Worm (Caenorhabditis elegans) whole organism, L2 larva: Measurements from ENCODE around the gene cka-1.

Experiments
- aly-2 ChIP-seq: fragments of 150-350 bp; optimal IDR thresholded peaks from 2 replicates; lab custom pipeline; 2014; ENCODE audit warnings: missing biosample characterization, missing genetic modification characterization
- fos-1 ChIP-seq: fragments of 150-350 bp; optimal IDR thresholded peaks from 2 replicates; lab custom pipeline; 2014; ENCODE audit warnings: missing biosample characterization, missing genetic modification characterization
- gmeb-1 ChIP-seq: fragments of 150-350 bp; optimal IDR thresholded peaks from 2 replicates; lab custom pipeline; 2014; ENCODE audit warnings: missing biosample characterization, missing genetic modification characterization
- nhr-25 ChIP-seq: fragments of 150-350 bp; sonication (generic microtip); optimal IDR thresholded peaks from 3 replicates; lab custom pipeline; 2014; ENCODE audit warnings: missing biosample characterization, missing genetic modification characterization
- nhr-77 ChIP-seq: fragments of 150-350 bp; optimal IDR thresholded peaks from 2 replicates; lab custom pipeline; 2014; ENCODE audit warnings: missing biosample characterization, missing genetic modification characterization
- unc-62 ChIP-seq: fragments of 150-350 bp; optimal IDR thresholded peaks from 2 replicates; lab custom pipeline; 2014; ENCODE audit warnings: missing biosample characterization, missing genetic modification reagents, missing genetic modification characterization

DNA sequence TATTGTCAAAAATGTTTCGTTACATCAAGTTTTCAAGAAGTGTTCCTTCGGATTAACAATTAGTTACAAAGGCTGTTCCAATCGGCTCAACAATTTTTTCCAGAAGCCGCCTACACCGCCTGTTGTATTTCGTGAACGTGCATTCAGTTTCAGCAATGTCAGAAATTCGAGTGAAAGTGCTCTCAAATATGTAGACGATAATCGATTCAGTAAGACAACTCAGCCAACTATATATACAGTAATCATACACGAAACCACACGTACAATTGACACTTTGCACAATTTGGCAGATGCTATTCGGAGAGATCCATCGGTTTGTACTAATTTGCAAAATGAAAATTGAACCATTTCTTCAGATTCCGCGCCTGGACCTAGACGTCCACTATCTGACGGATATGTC is 40.9 kb downstream of the cka-1 start:
- TF ChIP-seq fos-1 (no peak), gmeb-1 (tag; lab: Kevin White, UChicago) (no peak), nhr-77 (tag; lab: Kevin White, UChicago) (no peak), nhr-25 (no peak), unc-62 (no peak), aly-2 (no peak)
